Worm (Caenorhabditis elegans): Measurements from ENCODE around the gene R03D7.2.

- no peak for TF ChIP-seq nhr-12 (tag; optimal IDR thresholded peaks at IDR 0.05)
- no peak for TF ChIP-seq pqm-1 (tag; optimal IDR thresholded peaks at IDR 0.05)
- TF ChIP-seq unc-62 (GFP tag; optimal IDR thresholded peaks at IDR 0.05): no peak
Observed at ce11 chrII:10948236-10949025, 13.4 kb upstream of the R03D7.2 start.
